Fruit fly (Drosophila melanogaster) whole organism, embryonic: ENCODE measurements around the gene TTLL4B.
A peak's percentile ranks its signal among the peaks of the same experiment; 100 is the strongest.

Experiments used
- Ada2b ChIP-seq: fragments of 200-800 bp; sonication (Bioruptor generic); IDR thresholded peaks from 2 replicates; pipeline ENCODE4 v1.3.6; 2022; ENCODE audit warnings: missing biosample characterization, missing genetic modification characterization
- CG10366 ChIP-seq: fragments of 200-800 bp; sonication (Bioruptor generic); IDR thresholded peaks from 2 replicates; pipeline ENCODE4 v1.3.6; 2022; ENCODE audit warnings: missing biosample characterization, missing genetic modification characterization
- CG11398 ChIP-seq: fragments of 200-800 bp; sonication (Bioruptor generic); optimal IDR thresholded peaks from 2 replicates; lab custom pipeline; 2016; ENCODE audit warnings: missing biosample characterization, missing genetic modification characterization
- CG12942 ChIP-seq: fragments of 200-800 bp; sonication (Bioruptor generic); optimal IDR thresholded peaks from 3 replicates; lab custom pipeline; 2016; ENCODE audit warnings: missing biosample characterization, missing genetic modification characterization
- CG13287 ChIP-seq: fragments of 200-800 bp; sonication (Bioruptor generic); IDR thresholded peaks from 2 replicates; pipeline ENCODE4 v1.3.6; 2022; ENCODE audit warnings: missing biosample characterization, missing genetic modification characterization; ENCODE audit not compliant: partially characterized antibody
- CG1602 ChIP-seq: fragments of 200-800 bp; sonication (Bioruptor generic); optimal IDR thresholded peaks from 3 replicates; lab custom pipeline; 2016; ENCODE audit warnings: missing biosample characterization, missing genetic modification characterization
- CG16815 ChIP-seq: fragments of 200-800 bp; sonication (Bioruptor generic); optimal IDR thresholded peaks from 3 replicates; lab custom pipeline; 2017; ENCODE audit warnings: missing biosample characterization, mild to moderate bottlenecking, missing genetic modification characterization
- CG17829 ChIP-seq: fragments of 200-800 bp; optimal IDR thresholded peaks from 2 replicates; lab custom pipeline; 2019; ENCODE audit warnings: missing biosample characterization, mild to moderate bottlenecking, missing genetic modification characterization, moderate library complexity
- CG1792 ChIP-seq: fragments of 200-800 bp; sonication (Bioruptor generic); optimal IDR thresholded peaks from 2 replicates; lab custom pipeline; 2016; ENCODE audit warnings: missing biosample characterization, missing genetic modification characterization
- CG18599 ChIP-seq: fragments of 200-800 bp; sonication (Bioruptor generic); optimal IDR thresholded peaks from 3 replicates; lab custom pipeline; 2017; ENCODE audit warnings: missing biosample characterization, missing genetic modification characterization, mild to moderate bottlenecking, moderate library complexity, missing genetic modification reagents
- CG34224 ChIP-seq: fragments of 200-800 bp; sonication (Bioruptor generic); IDR thresholded peaks from 3 replicates; pipeline ENCODE4 v1.3.6; 2022; ENCODE audit warnings: missing biosample characterization, missing genetic modification characterization; ENCODE audit not compliant: partially characterized antibody
- CG7928 ChIP-seq: fragments of 200-800 bp; sonication (Bioruptor generic); optimal IDR thresholded peaks from 2 replicates; lab custom pipeline; 2017; ENCODE audit warnings: missing biosample characterization, mild to moderate bottlenecking, missing genetic modification characterization
- CTCF ChIP-seq: fragments of 200-800 bp; sonication (Bioruptor generic); optimal IDR thresholded peaks from 2 replicates; lab custom pipeline; 2017; ENCODE audit warnings: missing biosample characterization, mild to moderate bottlenecking, missing genetic modification characterization, moderate library complexity
- Dfd ChIP-seq, 2 experiments: fragments of >200 bp; optimal IDR thresholded peaks; 2 replicates each; lab custom pipeline; 2017; ENCODE audit warnings: missing biosample characterization in 2 of 2, missing genetic modification characterization in 2 of 2
- Elba2 ChIP-seq: fragments of 200-800 bp; sonication (Bioruptor generic); optimal IDR thresholded peaks from 3 replicates; lab custom pipeline; 2016; ENCODE audit warnings: missing biosample characterization, missing genetic modification characterization
- Fer2 ChIP-seq: fragments of 200-800 bp; sonication (Bioruptor generic); optimal IDR thresholded peaks from 2 replicates; lab custom pipeline; 2018; ENCODE audit warnings: missing biosample characterization, mild to moderate bottlenecking, missing genetic modification characterization, moderate library complexity
- Fer3 ChIP-seq: fragments of 200-800 bp; sonication (Bioruptor generic); optimal IDR thresholded peaks from 2 replicates; lab custom pipeline; 2018; ENCODE audit warnings: missing biosample characterization, mild to moderate bottlenecking, missing genetic modification characterization, moderate library complexity
- HLH3B ChIP-seq: fragments of 200-800 bp; sonication (Bioruptor generic); IDR thresholded peaks from 2 replicates; pipeline ENCODE4 v1.3.6; 2022; ENCODE audit warnings: missing biosample characterization, missing genetic modification characterization
- HLHmδ ChIP-seq: fragments of 200-800 bp; sonication (Bioruptor generic); optimal IDR thresholded peaks from 2 replicates; lab custom pipeline; 2018; ENCODE audit warnings: missing biosample characterization, mild to moderate bottlenecking, missing genetic modification characterization, moderate library complexity
- Hmr ChIP-seq: fragments of 200-800 bp; sonication (Bioruptor generic); optimal IDR thresholded peaks from 3 replicates; lab custom pipeline; 2017; ENCODE audit warnings: mild to moderate bottlenecking, missing biosample characterization, missing genetic modification reagents, missing genetic modification characterization
- Kr ChIP-seq: fragments of 200-800 bp; sonication (Bioruptor generic); optimal IDR thresholded peaks from 2 replicates; lab custom pipeline; 2017; ENCODE audit warnings: missing biosample characterization, mild to moderate bottlenecking, missing genetic modification characterization
- Neu2 ChIP-seq: fragments of 200-800 bp; sonication (Bioruptor generic); optimal IDR thresholded peaks from 3 replicates; lab custom pipeline; 2016; ENCODE audit warnings: missing biosample characterization, missing genetic modification characterization, borderline replicate concordance
- Rfx ChIP-seq: fragments of 200-800 bp; sonication (Bioruptor generic); IDR thresholded peaks from 2 replicates; pipeline ENCODE4 v1.3.6; 2022; ENCODE audit warnings: missing biosample characterization, missing genetic modification characterization
- Sin3A ChIP-seq: fragments of >200 bp; optimal IDR thresholded peaks from 2 replicates; lab custom pipeline; 2018
- Sry-β ChIP-seq: fragments of 200-800 bp; sonication (Bioruptor generic); optimal IDR thresholded peaks from 2 replicates; lab custom pipeline; 2018; ENCODE audit warnings: missing biosample characterization, mild to moderate bottlenecking, missing genetic modification characterization, moderate library complexity
- Stat92E ChIP-seq, 3 experiments: fragments of >200 bp in 2 of 3; fragments of 200-800 bp in 1 of 3; sonication (Bioruptor generic) in 1 of 3; optimal IDR thresholded peaks; 2 replicates each; lab custom pipeline; 2017 to 2019; ENCODE audit warnings: missing biosample characterization in 3 of 3, missing genetic modification characterization in 3 of 3, mild to moderate bottlenecking in 1 of 3, moderate library complexity in 1 of 3
- Trl ChIP-seq, 3 experiments: fragments of >200 bp in 2 of 3; fragments of 200-800 bp in 1 of 3; sonication (Bioruptor generic) in 1 of 3; optimal IDR thresholded peaks; 2 replicates in 1 of 3; 3 replicates in 2 of 3; lab custom pipeline; 2016 to 2017; ENCODE audit warnings: missing biosample characterization in 1 of 3, missing genetic modification characterization in 1 of 3
- ac ChIP-seq: fragments of 200-800 bp; sonication (Bioruptor generic); optimal IDR thresholded peaks from 3 replicates; lab custom pipeline; 2017; ENCODE audit warnings: missing biosample characterization, mild to moderate bottlenecking, missing genetic modification characterization
- ase ChIP-seq: fragments of 200-800 bp; sonication (Bioruptor generic); IDR thresholded peaks from 3 replicates; pipeline ENCODE4 v1.3.6; 2022; ENCODE audit warnings: missing biosample characterization, missing genetic modification characterization
- bowl ChIP-seq: fragments of 200-800 bp; sonication (Bioruptor generic); IDR thresholded peaks from 2 replicates; pipeline ENCODE4 v1.3.6; 2022; ENCODE audit warnings: missing biosample characterization, missing genetic modification characterization
- cg ChIP-seq: fragments of 200-800 bp; sonication (Bioruptor generic); optimal IDR thresholded peaks from 3 replicates; lab custom pipeline; 2019; ENCODE audit warnings: missing biosample characterization, mild to moderate bottlenecking, missing genetic modification characterization, moderate library complexity
- dm ChIP-seq: fragments of 200-800 bp; sonication (Bioruptor generic); optimal IDR thresholded peaks from 3 replicates; lab custom pipeline; 2016; ENCODE audit warnings: missing biosample characterization, missing genetic modification characterization
- dysf ChIP-seq: fragments of 200-800 bp; sonication (Bioruptor generic); IDR thresholded peaks from 3 replicates; pipeline ENCODE4 v1.3.6; 2022; ENCODE audit warnings: missing biosample characterization, missing genetic modification characterization
- ewg ChIP-seq: fragments of 200-800 bp; sonication (Bioruptor generic); optimal IDR thresholded peaks from 3 replicates; lab custom pipeline; 2017; ENCODE audit warnings: mild to moderate bottlenecking, missing biosample characterization, missing genetic modification reagents, missing genetic modification characterization
- gcm2 ChIP-seq: fragments of 200-800 bp; sonication (Bioruptor generic); optimal IDR thresholded peaks from 2 replicates; lab custom pipeline; 2016; ENCODE audit warnings: missing biosample characterization, missing genetic modification characterization
- gfzf ChIP-seq: fragments of 200-800 bp; sonication (Bioruptor generic); optimal IDR thresholded peaks from 2 replicates; lab custom pipeline; 2016; ENCODE audit warnings: missing biosample characterization, mild to moderate bottlenecking, missing genetic modification characterization, moderate library complexity
- gsb-n ChIP-seq: fragments of 200-800 bp; sonication (Bioruptor generic); optimal IDR thresholded peaks from 3 replicates; lab custom pipeline; 2018; ENCODE audit warnings: missing biosample characterization, mild to moderate bottlenecking, missing genetic modification characterization
- hb ChIP-seq: fragments of 200-800 bp; sonication (Bioruptor generic); IDR thresholded peaks from 3 replicates; pipeline ENCODE4 v1.3.6; 2022; ENCODE audit warnings: missing biosample characterization, missing genetic modification characterization; ENCODE audit not compliant: partially characterized antibody
- hth ChIP-seq: fragments of >200 bp; optimal IDR thresholded peaks from 2 replicates; lab custom pipeline; 2017; ENCODE audit warnings: inconsistent platforms
- kni ChIP-seq: fragments of 200-800 bp; sonication (Bioruptor generic); optimal IDR thresholded peaks from 3 replicates; lab custom pipeline; 2017; ENCODE audit warnings: mild to moderate bottlenecking, missing biosample characterization, missing genetic modification reagents, missing genetic modification characterization
- mirr ChIP-seq: fragments of 200-800 bp; sonication (Bioruptor generic); optimal IDR thresholded peaks from 3 replicates; lab custom pipeline; 2018; ENCODE audit warnings: missing biosample characterization, mild to moderate bottlenecking, missing genetic modification characterization
- otp ChIP-seq: fragments of 200-800 bp; sonication (Bioruptor generic); IDR thresholded peaks from 3 replicates; pipeline ENCODE4, ENCODE4 v1.3.6; 2022; ENCODE audit warnings: missing biosample characterization, missing genetic modification characterization
- pfk ChIP-seq: fragments of 200-800 bp; sonication (Bioruptor generic); optimal IDR thresholded peaks from 2 replicates; lab custom pipeline; 2018; ENCODE audit warnings: missing biosample characterization, mild to moderate bottlenecking, missing genetic modification characterization, moderate library complexity
- salm ChIP-seq: fragments of 200-800 bp; sonication (Bioruptor generic); optimal IDR thresholded peaks from 2 replicates; lab custom pipeline; 2018; ENCODE audit warnings: missing biosample characterization, mild to moderate bottlenecking, missing genetic modification characterization
- sc ChIP-seq, 3 experiments: fragments of >200 bp in 2 of 3; fragments of 200-800 bp in 1 of 3; sonication (Bioruptor generic) in 1 of 3; optimal IDR thresholded peaks; 2 replicates in 2 of 3; 3 replicates in 1 of 3; lab custom pipeline; 2017; ENCODE audit warnings: mild to moderate bottlenecking in 1 of 3, missing biosample characterization in 1 of 3, missing genetic modification characterization in 1 of 3, missing genetic modification reagents in 1 of 3
- sna ChIP-seq: fragments of 200-800 bp; sonication (Bioruptor generic); IDR thresholded peaks from 2 replicates; pipeline ENCODE4 v1.3.6; 2022; ENCODE audit warnings: missing biosample characterization, missing genetic modification characterization; ENCODE audit not compliant: partially characterized antibody
- toy ChIP-seq: fragments of 200-800 bp; sonication (Bioruptor generic); IDR thresholded peaks from 2 replicates; pipeline ENCODE4 v1.3.6; 2022; ENCODE audit warnings: missing biosample characterization, missing genetic modification characterization
- tup ChIP-seq: fragments of 200-800 bp; sonication (Bioruptor generic); optimal IDR thresholded peaks from 2 replicates; lab custom pipeline; 2016; ENCODE audit warnings: missing biosample characterization, mild to moderate bottlenecking, missing genetic modification characterization, moderate library complexity
- vnd ChIP-seq: fragments of 200-800 bp; sonication (Bioruptor generic); IDR thresholded peaks from 3 replicates; pipeline ENCODE4 v1.3.6; 2022; ENCODE audit warnings: missing biosample characterization, missing genetic modification characterization; ENCODE audit not compliant: partially characterized antibody

TTLL4B gene

dm6 chr2L:3813255-3813875 lies 49.1 kb upstream of the TTLL4B start, which contains the start of gene CG3407 (continued):
- TF ChIP-seq dysf = 0 out of 3 replicates have a peak, but pooled peaks have one; percentile 19
- no peak for TF ChIP-seq mirr (GFP tag; lab: Kevin White, UChicago)
- TF ChIP-seq Hmr = peak; percentile 69
- no peak for TF ChIP-seq ac (GFP tag; lab: Kevin White, UChicago)
- TF ChIP-seq Sry-β (GFP tag; lab: Kevin White, UChicago) = no peak
- peak; percentile 81 for TF ChIP-seq CG13287 (GFP tag; lab: Robert Waterston, UW)
- TF ChIP-seq bowl = no peak
- no peak; the same call in 2 of the 3 replicates for TF ChIP-seq hb (GFP tag; lab: Robert Waterston, UW)
- TF ChIP-seq tup (GFP tag; lab: Kevin White, UChicago) = no peak
- TF ChIP-seq CG34224 (GFP tag; lab: Robert Waterston, UW) = peak; percentile 80
- TF ChIP-seq Fer3 (tag; lab: Kevin White, UChicago) = no peak
- TF ChIP-seq gcm2 (GFP tag; lab: Kevin White, UChicago) = peak; percentile 28
- no peak for TF ChIP-seq CG1792
- TF ChIP-seq CG17829 (tag; lab: Kevin White, UChicago) = peak; percentile 44
- TF ChIP-seq Rfx = peak; percentile 80
- TF ChIP-seq Sin3A (lab: Kevin White, UChicago) = peak; percentile 36
- TF ChIP-seq HLH3B (GFP tag; lab: Robert Waterston, UW) = peak; percentile 36; the same call in 1 of the 2 replicates
- no peak for TF ChIP-seq CG11398
- TF ChIP-seq Fer2 = no peak
- no peak for TF ChIP-seq ase (GFP tag; lab: Robert Waterston, UW)
- TF ChIP-seq CG1602 (GFP tag; lab: Kevin White, UChicago) = peak; percentile 8
- TF ChIP-seq pfk (GFP tag; lab: Kevin White, UChicago) = no peak
- no peak for TF ChIP-seq HLHmδ (GFP tag; lab: Kevin White, UChicago)
- no peak for TF ChIP-seq CG7928
- peak; percentile 60; the same call in 2 of the 3 replicates for TF ChIP-seq vnd (GFP tag; lab: Robert Waterston, UW)
- peak; percentile 47 for TF ChIP-seq CG12942
- TF ChIP-seq ewg (GFP tag; lab: Kevin White, UChicago) = peak; percentile 39
- no peak for TF ChIP-seq Kr (GFP tag; lab: Kevin White, UChicago)
- TF ChIP-seq Ada2b (GFP tag; lab: Robert Waterston, UW) = no peak
- TF ChIP-seq Elba2 = peak; percentile 1
- TF ChIP-seq dm (GFP tag; lab: Kevin White, UChicago) = peak; percentile 14
- TF ChIP-seq Neu2 = no peak
- peak in 1 of 3 experiments; percentile 47 for TF ChIP-seq Stat92E (GFP tag; optimal IDR thresholded peaks at IDR 0.05; lab: Kevin White, UChicago)
- no peak for TF ChIP-seq toy (GFP tag; lab: Robert Waterston, UW)
- TF ChIP-seq kni (GFP tag; lab: Kevin White, UChicago) = no peak
- no peak for TF ChIP-seq otp (GFP tag; lab: Robert Waterston, UW)
- TF ChIP-seq cg = no peak
- TF ChIP-seq sc (optimal IDR thresholded peaks at IDR 0.05; lab: Kevin White, UChicago) = no peak
- TF ChIP-seq sc (GFP tag; optimal IDR thresholded peaks at IDR 0.05; lab: Kevin White, UChicago) = no peak
- TF ChIP-seq hth (lab: Kevin White, UChicago) = no peak
- peak; percentile 29 for TF ChIP-seq gfzf (GFP tag; lab: Kevin White, UChicago)
- TF ChIP-seq CG16815 (GFP tag; lab: Kevin White, UChicago) = peak; percentile 4
- no peak for TF ChIP-seq CTCF (GFP tag; lab: Kevin White, UChicago)
- peak in 1 of 2 experiments; percentile 48 for TF ChIP-seq Dfd (GFP tag; optimal IDR thresholded peaks at IDR 0.05; lab: Kevin White, UChicago)
- TF ChIP-seq salm (tag; lab: Kevin White, UChicago) = no peak
- TF ChIP-seq CG10366 (GFP tag; lab: Robert Waterston, UW) = no peak
- TF ChIP-seq gsb-n (tag; lab: Kevin White, UChicago) = no peak
- peak; percentile 70 for TF ChIP-seq sna (GFP tag; lab: Robert Waterston, UW)
- no peak for TF ChIP-seq CG18599 (GFP tag; lab: Kevin White, UChicago)
- no peak for TF ChIP-seq Trl (optimal IDR thresholded peaks at IDR 0.05; lab: Kevin White, UChicago)
- TF ChIP-seq Trl (GFP tag; optimal IDR thresholded peaks at IDR 0.05; lab: Kevin White, UChicago) = peak; percentile 40
